Worm (Caenorhabditis elegans) whole organism, mixed stage, embryonic: ENCODE measurements around the gene clec-75.

ENCODE experiments used
- M03D4.4 ChIP-seq: sonication (generic microtip); optimal IDR thresholded peaks from 2 replicates; lab custom pipeline; 2017; ENCODE audit warnings: mild to moderate bottlenecking, missing genetic modification characterization, missing compliant biosample characterization
- bed-3 ChIP-seq: fragments of 200-800 bp; sonication (Bioruptor generic); optimal IDR thresholded peaks from 3 replicates; lab custom pipeline; 2018; ENCODE audit warnings: mild to moderate bottlenecking, missing genetic modification characterization, moderate library complexity, missing compliant biosample characterization
- ceh-39 ChIP-seq: fragments of 150-350 bp; optimal IDR thresholded peaks from 2 replicates; lab custom pipeline; 2014; ENCODE audit warnings: missing biosample characterization, missing genetic modification characterization
- ceh-43 ChIP-seq: fragments of 200-800 bp; sonication (Bioruptor generic); optimal IDR thresholded peaks from 2 replicates; lab custom pipeline; 2018; ENCODE audit warnings: mild to moderate bottlenecking, missing genetic modification characterization, moderate library complexity, missing compliant biosample characterization
- ceh-83 ChIP-seq: fragments of 200-800 bp; sonication (Bioruptor generic); optimal IDR thresholded peaks from 2 replicates; lab custom pipeline; 2018; ENCODE audit warnings: mild to moderate bottlenecking, missing genetic modification characterization, missing compliant biosample characterization
- ces-1 ChIP-seq: fragments of 150-350 bp; optimal IDR thresholded peaks from 2 replicates; lab custom pipeline; 2014; ENCODE audit warnings: missing biosample characterization, missing genetic modification reagents, missing genetic modification characterization
- cnd-1 ChIP-seq: fragments of 200-800 bp; sonication (Bioruptor generic); optimal IDR thresholded peaks from 2 replicates; lab custom pipeline; 2018; ENCODE audit warnings: mild to moderate bottlenecking, missing genetic modification characterization, missing compliant biosample characterization
- drap-1 ChIP-seq: fragments of 200-800 bp; sonication (Bioruptor generic); optimal IDR thresholded peaks from 3 replicates; lab custom pipeline; 2018; ENCODE audit warnings: mild to moderate bottlenecking, missing genetic modification characterization, missing compliant biosample characterization
- elt-1 ChIP-seq: sonication (generic microtip); optimal IDR thresholded peaks from 2 replicates; lab custom pipeline; 2017; ENCODE audit warnings: missing genetic modification characterization, mild to moderate bottlenecking, missing compliant biosample characterization, antibody characterized with exemption, moderate library complexity, borderline replicate concordance; ENCODE audit not compliant: insufficient read depth
- elt-3 ChIP-seq: fragments of 150-350 bp; optimal IDR thresholded peaks from 2 replicates; lab custom pipeline; 2014; ENCODE audit warnings: missing biosample characterization, missing genetic modification characterization
- flh-1 ChIP-seq: fragments of 200-800 bp; sonication (Bioruptor generic); optimal IDR thresholded peaks from 2 replicates; lab custom pipeline; 2018; ENCODE audit warnings: mild to moderate bottlenecking, missing genetic modification characterization, moderate library complexity, missing compliant biosample characterization
- ham-2 ChIP-seq: fragments of 200-800 bp; sonication (Bioruptor generic); optimal IDR thresholded peaks from 2 replicates; lab custom pipeline; 2018; ENCODE audit warnings: mild to moderate bottlenecking, missing genetic modification characterization, missing compliant biosample characterization
- hlh-1 ChIP-seq: fragments of 150-350 bp; optimal IDR thresholded peaks from 2 replicates; lab custom pipeline; 2014; ENCODE audit warnings: missing biosample characterization, missing genetic modification reagents, missing genetic modification characterization
- lsy-2 ChIP-seq: fragments of 150-350 bp; optimal IDR thresholded peaks from 2 replicates; lab custom pipeline; 2014; ENCODE audit warnings: missing biosample characterization, missing genetic modification characterization
- mls-2 ChIP-seq: sonication (generic microtip); optimal IDR thresholded peaks from 2 replicates; lab custom pipeline; 2016; ENCODE audit warnings: mild to moderate bottlenecking, missing genetic modification characterization, moderate library complexity, missing compliant biosample characterization
- nhr-12 ChIP-seq: fragments of 150-350 bp; optimal IDR thresholded peaks from 2 replicates; lab custom pipeline; 2014; ENCODE audit warnings: missing biosample characterization, missing genetic modification characterization
- nhr-2 ChIP-seq: fragments of 150-350 bp; optimal IDR thresholded peaks from 2 replicates; lab custom pipeline; 2014; ENCODE audit warnings: missing biosample characterization, missing genetic modification characterization
- nhr-237 ChIP-seq: fragments of 150-350 bp; optimal IDR thresholded peaks from 2 replicates; lab custom pipeline; 2014; ENCODE audit warnings: missing biosample characterization, missing genetic modification characterization
- nhr-28 ChIP-seq: fragments of 150-350 bp; optimal IDR thresholded peaks from 2 replicates; lab custom pipeline; 2014; ENCODE audit warnings: missing biosample characterization, missing genetic modification characterization
- nhr-76 ChIP-seq: sonication (generic microtip); optimal IDR thresholded peaks from 2 replicates; lab custom pipeline; 2017; ENCODE audit warnings: missing biosample characterization, missing genetic modification characterization
- pha-4 ChIP-seq: fragments of 150-350 bp; optimal IDR thresholded peaks from 2 replicates; lab custom pipeline; 2018; ENCODE audit warnings: missing biosample characterization, missing genetic modification reagents, missing genetic modification characterization
- sem-2 ChIP-seq: fragments of 200-800 bp; sonication (Bioruptor generic); optimal IDR thresholded peaks from 2 replicates; lab custom pipeline; 2018; ENCODE audit warnings: mild to moderate bottlenecking, missing genetic modification characterization, missing compliant biosample characterization
- snpc-4 ChIP-seq: fragments of 150-350 bp; optimal IDR thresholded peaks from 2 replicates; lab custom pipeline; 2014; ENCODE audit warnings: missing biosample characterization, missing genetic modification characterization
- sptf-1 ChIP-seq: sonication (generic microtip); optimal IDR thresholded peaks from 2 replicates; lab custom pipeline; 2017; ENCODE audit warnings: mild to moderate bottlenecking, missing genetic modification characterization, moderate library complexity, missing compliant biosample characterization
- tbx-8 ChIP-seq: fragments of 200-800 bp; sonication (Bioruptor generic); optimal IDR thresholded peaks from 2 replicates; lab custom pipeline; 2018; ENCODE audit warnings: mild to moderate bottlenecking, missing genetic modification characterization, moderate library complexity, missing compliant biosample characterization
- unc-120 ChIP-seq: sonication (generic microtip); optimal IDR thresholded peaks from 2 replicates; lab custom pipeline; 2017; ENCODE audit warnings: missing genetic modification characterization, missing compliant biosample characterization; ENCODE audit not compliant: poor library complexity, severe bottlenecking
- unc-39 ChIP-seq: fragments of 150-350 bp; optimal IDR thresholded peaks from 2 replicates; lab custom pipeline; 2014; ENCODE audit warnings: missing biosample characterization, missing genetic modification characterization
- unc-62 ChIP-seq: fragments of 150-350 bp; optimal IDR thresholded peaks from 2 replicates; lab custom pipeline; 2014; ENCODE audit warnings: missing biosample characterization, missing genetic modification reagents, missing genetic modification characterization
- zip-8 ChIP-seq: fragments of 150-350 bp; optimal IDR thresholded peaks from 2 replicates; lab custom pipeline; 2014; ENCODE audit warnings: missing biosample characterization, missing genetic modification characterization
- ztf-11 ChIP-seq: fragments of 150-350 bp; optimal IDR thresholded peaks from 2 replicates; lab custom pipeline; 2014; ENCODE audit warnings: missing biosample characterization, missing genetic modification characterization

The clec-75 gene

ce11 chrIV:3979525-3979924, 19.0 kb downstream of the clec-75 start, which contains the start of gene srh-222:
srh-222 (plus strand) TSS chrIV:3979825.
- no peak for TF ChIP-seq nhr-12 (tag; lab: Kevin White, UChicago)
- TF ChIP-seq nhr-28 (tag; lab: Kevin White, UChicago) = no peak
- no peak for TF ChIP-seq unc-120 (tag; lab: Kevin White, UChicago)
- TF ChIP-seq sptf-1 (tag; lab: Kevin White, UChicago) = no peak
- no peak for TF ChIP-seq ham-2 (GFP tag; lab: Kevin White, UChicago)
- no peak for TF ChIP-seq cnd-1 (tag; lab: Kevin White, UChicago)
- no peak for TF ChIP-seq ceh-39 (tag; lab: Kevin White, UChicago)
- no peak for TF ChIP-seq ces-1
- TF ChIP-seq sem-2 = no peak

ce11 chrIV:3981601-3982000, 21.1 kb downstream of the clec-75 start, which contains the start of gene srh-223:
srh-223 (plus strand) TSS chrIV:3981901.
- TF ChIP-seq ztf-11 = no peak
- TF ChIP-seq ham-2 (GFP tag; lab: Kevin White, UChicago) = no peak
- no peak for TF ChIP-seq ces-1
- TF ChIP-seq sem-2 = no peak

- no peak for TF ChIP-seq ztf-11
- TF ChIP-seq flh-1 = no peak
- TF ChIP-seq lsy-2 = no peak
- no peak for TF ChIP-seq snpc-4 (tag; lab: Kevin White, UChicago)
- no peak for TF ChIP-seq bed-3 (GFP tag; lab: Kevin White, UChicago)
- no peak for TF ChIP-seq ces-1
- TF ChIP-seq zip-8 = no peak
- no peak for TF ChIP-seq cnd-1 (tag; lab: Kevin White, UChicago)
- no peak for TF ChIP-seq ham-2 (GFP tag; lab: Kevin White, UChicago)
Measured at ce11 chrIV:3988132-3988531, 27.6 kb downstream of the clec-75 start.

ce11 chrIV:3988638-3989152, 28.2 kb downstream of the clec-75 start, which contains the start of gene clec-78:
clec-78 (plus strand) TSS chrIV:3989102.
- TF ChIP-seq elt-1 (tag; lab: Kevin White, UChicago) = no peak
- TF ChIP-seq nhr-2 (tag; lab: Kevin White, UChicago) = no peak
- TF ChIP-seq mls-2 (tag; lab: Kevin White, UChicago) = no peak
- no peak for TF ChIP-seq M03D4.4 (tag; lab: Kevin White, UChicago)
- TF ChIP-seq nhr-237 = no peak
- no peak for TF ChIP-seq sem-2
- TF ChIP-seq, all 35 proteins: peak for 0

- TF ChIP-seq ceh-43 (GFP tag; lab: Kevin White, UChicago) = no peak
- TF ChIP-seq tbx-8 (GFP tag; lab: Kevin White, UChicago) = no peak
- no peak for TF ChIP-seq snpc-4 (tag; lab: Kevin White, UChicago)
- TF ChIP-seq nhr-76 = no peak
- no peak for TF ChIP-seq ztf-11
- no peak for TF ChIP-seq M03D4.4 (tag; lab: Kevin White, UChicago)
- no peak for TF ChIP-seq unc-39
- TF ChIP-seq elt-3 (tag; lab: Kevin White, UChicago) = no peak
- TF ChIP-seq sptf-1 (tag; lab: Kevin White, UChicago) = no peak
- TF ChIP-seq sem-2 = no peak
- TF ChIP-seq ham-2 (GFP tag; lab: Kevin White, UChicago) = no peak
- TF ChIP-seq, all 35 proteins: peak for 0
Measured at ce11 chrIV:3993292-3993691, 32.8 kb downstream of the clec-75 start, which contains the start of gene F47C12.6. F47C12.6 (minus strand) TSS chrIV:3993392.

ce11 chrIV:3994318-3994717, 33.8 kb downstream of the clec-75 start, which contains the start of gene F47C12.13:
F47C12.13 (minus strand) TSS chrIV:3994418.
- no peak for TF ChIP-seq nhr-12 (tag; lab: Kevin White, UChicago)
- no peak for TF ChIP-seq ces-1
- no peak for TF ChIP-seq pha-4
- no peak for TF ChIP-seq elt-1 (tag; lab: Kevin White, UChicago)
- TF ChIP-seq bed-3 (GFP tag; lab: Kevin White, UChicago) = no peak
- TF ChIP-seq M03D4.4 (tag; lab: Kevin White, UChicago) = no peak
- TF ChIP-seq flh-1 = no peak
- no peak for TF ChIP-seq ham-2 (GFP tag; lab: Kevin White, UChicago)
- no peak for TF ChIP-seq hlh-1
- no peak for TF ChIP-seq ztf-11
- TF ChIP-seq sem-2 = no peak
- no peak for TF ChIP-seq drap-1 (GFP tag; lab: Kevin White, UChicago)
- TF ChIP-seq sptf-1 (tag; lab: Kevin White, UChicago) = no peak
- TF ChIP-seq unc-120 (tag; lab: Kevin White, UChicago) = no peak
- no peak for TF ChIP-seq unc-62
- TF ChIP-seq cnd-1 (tag; lab: Kevin White, UChicago) = no peak
- TF ChIP-seq ceh-83 (GFP tag; lab: Kevin White, UChicago) = no peak
- no peak for TF ChIP-seq elt-3 (tag; lab: Kevin White, UChicago)
- no peak for TF ChIP-seq ceh-39 (tag; lab: Kevin White, UChicago)
